Fruit fly (Drosophila melanogaster) whole organism, prepupa: ENCODE data around the gene CG14131.

Experiments used
- CG10631 ChIP-seq: fragments of 200-800 bp; sonication (Bioruptor generic); optimal IDR thresholded peaks from 2 replicates; lab custom pipeline; 2016; ENCODE audit warnings: missing biosample characterization, missing genetic modification characterization
- CG7368 ChIP-seq: fragments of 200-800 bp; sonication (Bioruptor generic); optimal IDR thresholded peaks from 3 replicates; lab custom pipeline; 2016; ENCODE audit warnings: missing biosample characterization, missing genetic modification characterization
- Gug ChIP-seq: fragments of 200-800 bp; sonication (Bioruptor generic); IDR thresholded peaks from 2 replicates; pipeline ENCODE4 v1.3.6; 2022; ENCODE audit warnings: missing biosample characterization, missing genetic modification characterization
- achi ChIP-seq: fragments of 200-800 bp; sonication (Bioruptor generic); optimal IDR thresholded peaks from 3 replicates; lab custom pipeline; 2016; ENCODE audit warnings: missing biosample characterization, missing genetic modification characterization
- spab ChIP-seq: fragments of 200-800 bp; sonication (Bioruptor generic); optimal IDR thresholded peaks from 2 replicates; lab custom pipeline; 2017; ENCODE audit warnings: missing biosample characterization, mild to moderate bottlenecking, missing genetic modification characterization, missing genetic modification reagents

DNA sequence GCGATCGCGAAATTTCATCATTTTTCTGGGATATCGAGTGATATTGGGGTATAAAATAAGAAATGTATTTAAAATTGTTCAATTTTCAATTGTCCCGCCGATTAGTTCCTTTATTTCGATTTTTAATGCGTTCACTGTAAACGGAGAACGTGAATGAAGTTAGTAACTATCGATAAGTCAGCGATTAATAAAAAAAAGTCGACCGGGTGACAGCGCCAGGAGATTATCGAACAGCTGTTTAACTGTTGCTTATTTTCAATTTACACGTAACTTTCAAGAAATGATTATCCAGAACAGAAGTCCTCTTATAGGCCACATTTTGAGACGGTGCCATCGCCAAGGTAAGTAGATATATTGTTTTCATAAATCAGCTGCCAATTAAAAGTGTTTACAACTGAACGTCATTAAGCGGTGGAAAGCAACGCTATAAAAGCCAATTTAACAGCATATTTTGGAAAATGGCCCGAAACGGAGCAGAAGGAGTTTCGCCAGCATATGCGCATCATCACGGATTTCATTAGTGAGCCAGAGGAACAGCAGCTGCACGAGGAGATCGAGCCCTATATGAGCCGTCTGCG is 38.4 kb downstream of the CG14131 start, which contains the start of gene CG14130:
- TF ChIP-seq CG10631 (GFP tag; lab: Kevin White, UChicago) (no peak), CG7368 (GFP tag; lab: Kevin White, UChicago) (no peak), spab (GFP tag; lab: Kevin White, UChicago) (no peak), Gug (no peak), achi (GFP tag; lab: Kevin White, UChicago) (peak; percentile 71)
